Fruit fly (Drosophila melanogaster) whole organism, embryonic: ENCODE data around the gene CG6738.

ENCODE experiments used
- CG4707 ChIP-seq: fragments of 200-800 bp; sonication (Bioruptor generic); optimal IDR thresholded peaks from 2 replicates; lab custom pipeline; 2018; ENCODE audit warnings: missing biosample characterization, mild to moderate bottlenecking, missing genetic modification characterization, moderate library complexity
- Dp ChIP-seq: fragments of 200-800 bp; sonication (Bioruptor generic); optimal IDR thresholded peaks from 2 replicates; lab custom pipeline; 2018; ENCODE audit warnings: missing biosample characterization, mild to moderate bottlenecking, missing genetic modification characterization, moderate library complexity
- chm ChIP-seq: fragments of 200-800 bp; sonication (Bioruptor generic); IDR thresholded peaks from 2 replicates; pipeline ENCODE4 v1.3.6; 2022; ENCODE audit warnings: missing biosample characterization, missing genetic modification characterization
- vvl ChIP-seq: fragments of 200-800 bp; sonication (Bioruptor generic); IDR thresholded peaks from 2 replicates; pipeline ENCODE4 v1.3.6; 2022; ENCODE audit warnings: missing biosample characterization, missing genetic modification characterization

DNA sequence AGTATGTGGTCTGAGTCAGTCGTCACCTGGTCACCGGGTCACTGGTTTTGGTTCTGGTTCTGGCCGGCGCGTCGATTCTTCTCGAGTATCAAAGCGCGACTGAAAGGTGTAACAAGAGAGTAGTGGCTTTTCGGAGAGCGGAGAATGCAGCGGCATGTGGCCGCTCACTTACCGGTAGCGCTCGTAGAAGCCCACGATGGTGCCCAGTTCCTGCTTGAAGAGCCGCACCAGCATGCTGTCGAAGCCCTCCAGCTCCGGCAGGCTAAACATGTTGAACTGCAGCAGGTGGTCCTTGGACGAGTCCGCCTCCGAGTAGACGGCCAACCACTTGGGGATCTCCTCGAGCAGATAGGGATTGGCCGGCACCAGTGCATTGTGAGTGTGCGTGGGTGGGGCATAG, 40.5 kb upstream of the CG6738 start, which contains the start of gene Ctns:
- TF ChIP-seq Dp (GFP tag; lab: Kevin White, UChicago) (no peak), CG4707 (GFP tag; lab: Kevin White, UChicago) (no peak), vvl (GFP tag; lab: Robert Waterston, UW) (no peak), chm (no peak)
